Worm (Caenorhabditis elegans) whole organism, L3 larva: ENCODE measurements around the gene C08B6.11.

Experiments used
- R02D3.7 ChIP-seq: fragments of 150-350 bp; optimal IDR thresholded peaks from 2 replicates; lab custom pipeline; 2014; ENCODE audit warnings: missing biosample characterization, missing genetic modification characterization
- aly-2 ChIP-seq: fragments of 150-350 bp; optimal IDR thresholded peaks from 2 replicates; lab custom pipeline; 2014; ENCODE audit warnings: missing biosample characterization, missing genetic modification characterization
- ama-1 ChIP-seq: fragments of 150-350 bp; optimal IDR thresholded peaks from 2 replicates; lab custom pipeline; 2018
- ceh-16 ChIP-seq: sonication (generic microtip); optimal IDR thresholded peaks from 2 replicates; lab custom pipeline; 2017; ENCODE audit warnings: missing biosample characterization, missing genetic modification characterization
- ceh-28 ChIP-seq: fragments of 150-350 bp; optimal IDR thresholded peaks from 2 replicates; lab custom pipeline; 2014; ENCODE audit warnings: missing biosample characterization, missing genetic modification reagents, missing genetic modification characterization
- ceh-82 ChIP-seq: fragments of 150-350 bp; optimal IDR thresholded peaks from 2 replicates; lab custom pipeline; 2014; ENCODE audit warnings: missing biosample characterization, missing genetic modification characterization
- ceh-9 ChIP-seq: sonication (generic microtip); optimal IDR thresholded peaks from 2 replicates; lab custom pipeline; 2018; ENCODE audit warnings: missing biosample characterization, missing genetic modification characterization
- daf-12 ChIP-seq: fragments of 150-350 bp; optimal IDR thresholded peaks from 2 replicates; lab custom pipeline; 2014; ENCODE audit warnings: missing biosample characterization, missing genetic modification reagents, missing genetic modification characterization
- egl-27 ChIP-seq: sonication (generic microtip); optimal IDR thresholded peaks from 4 replicates; lab custom pipeline; 2017; ENCODE audit warnings: missing biosample characterization, missing genetic modification reagents, missing genetic modification characterization
- egl-5 ChIP-seq: fragments of 150-350 bp; optimal IDR thresholded peaks from 2 replicates; lab custom pipeline; 2017; ENCODE audit warnings: missing biosample characterization, missing genetic modification reagents, missing genetic modification characterization, inconsistent platforms
- elt-1 ChIP-seq: fragments of 150-350 bp; optimal IDR thresholded peaks from 2 replicates; lab custom pipeline; 2014; ENCODE audit warnings: missing biosample characterization, missing genetic modification characterization
- elt-2 ChIP-seq: sonication (generic microtip); optimal IDR thresholded peaks from 2 replicates; lab custom pipeline; 2016; ENCODE audit warnings: missing genetic modification reagents, mild to moderate bottlenecking, missing genetic modification characterization, missing compliant biosample characterization
- elt-3 ChIP-seq, 3 experiments: fragments of 150-350 bp in 1 of 3; sonication (generic microtip) in 2 of 3; optimal IDR thresholded peaks; 2 replicates in 2 of 3; 4 replicates in 1 of 3; lab custom pipeline; 2014 to 2017; ENCODE audit warnings: missing biosample characterization in 3 of 3, missing genetic modification characterization in 3 of 3
- eor-1 ChIP-seq, 2 experiments: fragments of 150-350 bp; optimal IDR thresholded peaks; 2 replicates each; lab custom pipeline; 2014 to 2018; ENCODE audit warnings: missing biosample characterization in 2 of 2, missing genetic modification characterization in 2 of 2
- fkh-10 ChIP-seq: sonication (generic microtip); optimal IDR thresholded peaks from 2 replicates; lab custom pipeline; 2017; ENCODE audit warnings: missing biosample characterization, missing genetic modification reagents, missing genetic modification characterization
- fkh-2 ChIP-seq: fragments of 150-350 bp; optimal IDR thresholded peaks from 2 replicates; lab custom pipeline; 2014; ENCODE audit warnings: missing biosample characterization, missing genetic modification reagents, missing genetic modification characterization
- fos-1 ChIP-seq: fragments of 150-350 bp; optimal IDR thresholded peaks from 2 replicates; lab custom pipeline; 2014; ENCODE audit warnings: missing biosample characterization, missing genetic modification characterization
- jun-1 ChIP-seq: fragments of 150-350 bp; optimal IDR thresholded peaks from 2 replicates; lab custom pipeline; 2014; ENCODE audit warnings: missing biosample characterization, missing genetic modification reagents, missing genetic modification characterization
- lsy-12 ChIP-seq: sonication (generic microtip); optimal IDR thresholded peaks from 2 replicates; lab custom pipeline; 2016; ENCODE audit warnings: mild to moderate bottlenecking, missing genetic modification characterization, missing compliant biosample characterization
- mdl-1 ChIP-seq: fragments of 150-350 bp; optimal IDR thresholded peaks from 2 replicates; lab custom pipeline; 2014; ENCODE audit warnings: missing biosample characterization, missing genetic modification characterization
- mml-1 ChIP-seq: fragments of 150-350 bp; sonication (generic microtip); optimal IDR thresholded peaks from 3 replicates; lab custom pipeline; 2014; ENCODE audit warnings: missing biosample characterization, missing genetic modification characterization
- nfya-1 ChIP-seq: sonication (generic microtip); optimal IDR thresholded peaks from 2 replicates; lab custom pipeline; 2017; ENCODE audit warnings: missing genetic modification characterization, mild to moderate bottlenecking, missing compliant biosample characterization, antibody characterized with exemption, moderate library complexity; ENCODE audit not compliant: insufficient read depth
- nhr-11 ChIP-seq: fragments of 150-350 bp; optimal IDR thresholded peaks from 2 replicates; lab custom pipeline; 2014; ENCODE audit warnings: missing biosample characterization, missing genetic modification characterization
- nhr-12 ChIP-seq: fragments of 150-350 bp; optimal IDR thresholded peaks from 2 replicates; lab custom pipeline; 2014; ENCODE audit warnings: missing biosample characterization, missing genetic modification characterization
- nhr-237 ChIP-seq: fragments of 150-350 bp; optimal IDR thresholded peaks from 2 replicates; lab custom pipeline; 2014; ENCODE audit warnings: missing biosample characterization, missing genetic modification characterization
- nhr-25 ChIP-seq: sonication (generic microtip); optimal IDR thresholded peaks from 2 replicates; lab custom pipeline; 2017; ENCODE audit warnings: missing biosample characterization, missing genetic modification characterization
- nhr-28 ChIP-seq: fragments of 150-350 bp; optimal IDR thresholded peaks from 2 replicates; lab custom pipeline; 2014; ENCODE audit warnings: missing biosample characterization, missing genetic modification characterization
- nhr-67 ChIP-seq: fragments of 150-350 bp; optimal IDR thresholded peaks from 2 replicates; lab custom pipeline; 2014; ENCODE audit warnings: missing biosample characterization, missing genetic modification characterization
- nhr-76 ChIP-seq: fragments of 150-350 bp; sonication (generic microtip); optimal IDR thresholded peaks from 5 replicates; lab custom pipeline; 2014; ENCODE audit warnings: missing biosample characterization, missing genetic modification characterization
- nhr-77 ChIP-seq: fragments of 150-350 bp; optimal IDR thresholded peaks from 2 replicates; lab custom pipeline; 2014; ENCODE audit warnings: missing biosample characterization, missing genetic modification characterization
- pha-4 ChIP-seq: fragments of 150-350 bp; optimal IDR thresholded peaks from 2 replicates; lab custom pipeline; 2014; ENCODE audit warnings: missing biosample characterization, missing genetic modification reagents, missing genetic modification characterization
- pqm-1 ChIP-seq: fragments of 150-350 bp; optimal IDR thresholded peaks from 2 replicates; lab custom pipeline; 2017; ENCODE audit warnings: missing biosample characterization, missing genetic modification characterization, inconsistent platforms
- sea-2 ChIP-seq: fragments of 150-350 bp; sonication (generic microtip); optimal IDR thresholded peaks from 4 replicates; lab custom pipeline; 2014; ENCODE audit warnings: missing biosample characterization, missing genetic modification reagents, missing genetic modification characterization
- skn-1 ChIP-seq: fragments of 150-350 bp; optimal IDR thresholded peaks from 2 replicates; lab custom pipeline; 2014; ENCODE audit warnings: missing biosample characterization, missing genetic modification characterization
- snpc-4 ChIP-seq: fragments of 150-350 bp; optimal IDR thresholded peaks from 2 replicates; lab custom pipeline; 2014; ENCODE audit warnings: missing biosample characterization, missing genetic modification characterization
- unc-39 ChIP-seq: sonication (generic microtip); optimal IDR thresholded peaks from 4 replicates; lab custom pipeline; 2017; ENCODE audit warnings: missing biosample characterization, missing genetic modification characterization
- unc-62 ChIP-seq: fragments of 150-350 bp; sonication (generic microtip); optimal IDR thresholded peaks from 4 replicates; lab custom pipeline; 2014; ENCODE audit warnings: missing biosample characterization, missing genetic modification reagents, missing genetic modification characterization
- zag-1 ChIP-seq: fragments of 150-350 bp; optimal IDR thresholded peaks from 2 replicates; lab custom pipeline; 2014; ENCODE audit warnings: missing biosample characterization, missing genetic modification characterization
- ztf-11 ChIP-seq: fragments of 150-350 bp; optimal IDR thresholded peaks from 2 replicates; lab custom pipeline; 2014; ENCODE audit warnings: missing biosample characterization, missing genetic modification characterization
- ztf-4 ChIP-seq: fragments of 150-350 bp; optimal IDR thresholded peaks from 2 replicates; lab custom pipeline; 2014; ENCODE audit warnings: missing biosample characterization, missing genetic modification characterization

The C08B6.11 gene

ce11 chrV:10105412-10105811, 2.0 kb upstream of the C08B6.11 start, which contains the start of gene C08B6.2:
Gene C08B6.2 (plus strand): TSS chrV:10105712.
- TF ChIP-seq fkh-2 (tag; lab: Kevin White, UChicago) (no peak), nhr-76 (tag; lab: Kevin White, UChicago) (no peak), lsy-12 (no peak), nhr-28 (tag; lab: Kevin White, UChicago) (no peak), ceh-16 (tag; lab: Kevin White, UChicago) (no peak), elt-1 (no peak), fkh-10 (GFP tag; lab: Kevin White, UChicago) (no peak), mml-1 (tag; lab: Kevin White, UChicago) (no peak), egl-27 (tag; lab: Kevin White, UChicago) (no peak), elt-2 (tag; lab: Kevin White, UChicago) (no peak), ama-1 (no peak), elt-3 (tag; optimal IDR thresholded peaks at IDR 0.05; lab: Kevin White, UChicago) (no peak), zag-1 (tag; lab: Kevin White, UChicago) (no peak), mdl-1 (no peak), ceh-28 (tag; lab: Kevin White, UChicago) (no peak), eor-1 (tag; optimal IDR thresholded peaks at IDR 0.05; lab: Kevin White, UChicago) (no peak), ceh-9 (tag; lab: Kevin White, UChicago) (no peak), ceh-82 (tag; lab: Kevin White, UChicago) (no peak), snpc-4 (tag; lab: Kevin White, UChicago) (no peak), ztf-4 (tag; lab: Kevin White, UChicago) (no peak)

ce11 chrV:10111129-10111528, 3.7 kb downstream of the C08B6.11 start:
- TF ChIP-seq pqm-1 = peak; percentile 5
- peak; percentile 63 for TF ChIP-seq pha-4 (tag; lab: Kevin White, UChicago)
- TF ChIP-seq unc-62 (GFP tag; lab: Kevin White, UChicago) = no peak
- peak; percentile 42 for TF ChIP-seq elt-2 (tag; lab: Kevin White, UChicago)

- TF ChIP-seq mdl-1 = no peak
- no peak for TF ChIP-seq lsy-12
- TF ChIP-seq fos-1 (tag; lab: Kevin White, UChicago) = no peak
- TF ChIP-seq jun-1 = no peak
- no peak for TF ChIP-seq ceh-82 (tag; lab: Kevin White, UChicago)
- no peak for TF ChIP-seq egl-5 (tag; lab: Kevin White, UChicago)
- no peak for TF ChIP-seq eor-1 (tag; optimal IDR thresholded peaks at IDR 0.05; lab: Kevin White, UChicago)
- no peak for TF ChIP-seq nhr-11 (tag; lab: Kevin White, UChicago)
- TF ChIP-seq nhr-77 (tag; lab: Kevin White, UChicago) = no peak
- no peak for TF ChIP-seq nhr-28 (tag; lab: Kevin White, UChicago)
- no peak for TF ChIP-seq daf-12 (tag; lab: Kevin White, UChicago)
- TF ChIP-seq nhr-25 (tag; lab: Kevin White, UChicago) = no peak
- TF ChIP-seq nhr-67 = no peak
- no peak for TF ChIP-seq nhr-237 (tag; lab: Kevin White, UChicago)
- TF ChIP-seq unc-39 = no peak
- TF ChIP-seq fkh-2 (tag; lab: Kevin White, UChicago) = no peak
- no peak for TF ChIP-seq mml-1 (tag; lab: Kevin White, UChicago)
Observed at ce11 chrV:10112187-10112586, 4.8 kb downstream of the C08B6.11 start, which contains the start of gene C08B6.3. Gene C08B6.3 (minus strand): TSS chrV:10112287.

ce11 chrV:10114329-10114728, 6.9 kb downstream of the C08B6.11 start, which contains the start of gene cht-5:
Gene cht-5 (plus strand): TSS chrV:10114629.
- TF ChIP-seq ceh-16 (tag; lab: Kevin White, UChicago) = no peak
- no peak for TF ChIP-seq pha-4 (tag; lab: Kevin White, UChicago)
- no peak for TF ChIP-seq ztf-11 (tag; lab: Kevin White, UChicago)
- no peak for TF ChIP-seq nfya-1 (tag; lab: Kevin White, UChicago)
- TF ChIP-seq ceh-28 (tag; lab: Kevin White, UChicago) = no peak
- TF ChIP-seq sea-2 (GFP tag; lab: Kevin White, UChicago) = no peak
- TF ChIP-seq fkh-10 (GFP tag; lab: Kevin White, UChicago) = no peak
- TF ChIP-seq daf-12 (tag; lab: Kevin White, UChicago) = no peak
- TF ChIP-seq ceh-9 (tag; lab: Kevin White, UChicago) = no peak
- no peak for TF ChIP-seq skn-1 (tag; lab: Kevin White, UChicago)
- TF ChIP-seq ama-1 = no peak
- TF ChIP-seq nhr-12 (tag; lab: Kevin White, UChicago) = no peak
- TF ChIP-seq aly-2 (tag; lab: Kevin White, UChicago) = no peak
- TF ChIP-seq R02D3.7 (tag; lab: Kevin White, UChicago) = no peak
- TF ChIP-seq nhr-28 (tag; lab: Kevin White, UChicago) = no peak
- TF ChIP-seq nhr-76 (tag; lab: Kevin White, UChicago) = no peak
- no peak for TF ChIP-seq jun-1
